2 fruit fly cellular contexts compared by ENCODE assay signal in genomic region chr3R:31550910-31551309, dm6.
TF ChIP-seq lines count a peak whose summit lies in the region.

No protein-coding gene starts in this region.

- no peak for TF ChIP-seq CTCF in whole organism, embryonic (GFP tag; optimal IDR thresholded peaks at IDR 0.05; lab: Kevin White, UChicago)

TF ChIP-seq in whole organism, embryonic, 481 proteins besides CTCF, POLR2A, EP300 and RAD21 (continues in another document):
- TF ChIP-seq CG3281 (GFP tag; optimal IDR thresholded peaks at IDR 0.05; lab: Kevin White, UChicago) (no peak), Poxn (GFP tag; IDR thresholded peaks at IDR 0.05; lab: Robert Waterston, UW) (no peak), CG7745 (tag; optimal IDR thresholded peaks at IDR 0.05; lab: Kevin White, UChicago) (peak; percentile 93), CG2889 (GFP tag; IDR thresholded peaks at IDR 0.05; lab: Robert Waterston, UW) (no peak), Aef1 (GFP tag; IDR thresholded peaks at IDR 0.05; lab: Robert Waterston, UW) (no peak), CG14710 (tag; optimal IDR thresholded peaks at IDR 0.05; lab: Kevin White, UChicago) (peak; percentile 87), CG18476 (GFP tag; optimal IDR thresholded peaks at IDR 0.05; lab: Kevin White, UChicago) (peak; percentile 6), CG16779 (GFP tag; IDR thresholded peaks at IDR 0.05; lab: Robert Waterston, UW) (no peak), row (GFP tag; IDR thresholded peaks at IDR 0.05; lab: Robert Waterston, UW) (no peak), CG12659 (GFP tag; optimal IDR thresholded peaks at IDR 0.05; lab: Kevin White, UChicago) (no peak), Elba2 (GFP tag; optimal IDR thresholded peaks at IDR 0.05; lab: Kevin White, UChicago) (no peak), CG2712 (tag; optimal IDR thresholded peaks at IDR 0.05; lab: Kevin White, UChicago) (peak; percentile 79), CG18599 (GFP tag; optimal IDR thresholded peaks at IDR 0.05; lab: Kevin White, UChicago) (peak; percentile 34), wor (GFP tag; IDR thresholded peaks at IDR 0.05; lab: Robert Waterston, UW) (no peak), gro (GFP tag; optimal IDR thresholded peaks at IDR 0.05; lab: Kevin White, UChicago) (no peak), Six4 (GFP tag; optimal IDR thresholded peaks at IDR 0.05; lab: Kevin White, UChicago) (peak; percentile 17), CG31224 (GFP tag; IDR thresholded peaks at IDR 0.05; lab: Robert Waterston, UW) (no peak), CG7357 (GFP tag; IDR thresholded peaks at IDR 0.05; lab: Robert Waterston, UW) (no peak), pan (optimal IDR thresholded peaks at IDR 0.05; lab: Kevin White, UChicago) (no peak), pan (GFP tag; optimal IDR thresholded peaks at IDR 0.05 in 1 of 2, IDR thresholded peaks at IDR 0.05 in 1 of 2) (peak in 1 of 2 experiments; percentile 33), gsb-n (tag; optimal IDR thresholded peaks at IDR 0.05; lab: Kevin White, UChicago) (peak; percentile 85), CG15601 (tag; optimal IDR thresholded peaks at IDR 0.05; lab: Kevin White, UChicago) (peak; percentile 71), bcd (GFP tag; optimal IDR thresholded peaks at IDR 0.05; lab: Kevin White, UChicago) (peak; percentile 17), trem (tag; optimal IDR thresholded peaks at IDR 0.05; lab: Kevin White, UChicago) (peak; percentile 69), Taf1 (GFP tag; IDR thresholded peaks at IDR 0.05; lab: Robert Waterston, UW) (no peak), CG14965 (GFP tag; optimal IDR thresholded peaks at IDR 0.05; lab: Kevin White, UChicago; ENCODE audit: borderline replicate concordance) (peak; percentile 51), Adf1 (GFP tag; IDR thresholded peaks at IDR 0.05; lab: Robert Waterston, UW) (no peak), Sin3A (optimal IDR thresholded peaks at IDR 0.05; lab: Kevin White, UChicago) (no peak), bowl (GFP tag; IDR thresholded peaks at IDR 0.05; lab: Robert Waterston, UW) (no peak), prd (optimal IDR thresholded peaks at IDR 0.05; lab: Kevin White, UChicago) (no peak), prd (GFP tag; IDR thresholded peaks at IDR 0.05; lab: Robert Waterston, UW) (peak; percentile 53; the same call in 2 of the 3 replicates), vnd (GFP tag; IDR thresholded peaks at IDR 0.05; lab: Robert Waterston, UW; ENCODE audit: partially characterized antibody) (no peak), CG6791 (GFP tag; IDR thresholded peaks at IDR 0.05; lab: Robert Waterston, UW; ENCODE audit: partially characterized antibody) (no peak), phol (tag; optimal IDR thresholded peaks at IDR 0.05; lab: Kevin White, UChicago) (peak; percentile 9), CG10543 (GFP tag; optimal IDR thresholded peaks at IDR 0.05; lab: Kevin White, UChicago) (no peak), sens-2 (GFP tag; IDR thresholded peaks at IDR 0.05; lab: Robert Waterston, UW) (peak; percentile 47; the same call in 1 of the 2 replicates), bsh (GFP tag; optimal IDR thresholded peaks at IDR 0.05; lab: Kevin White, UChicago) (peak in 1 of 2 experiments; percentile 68), zen (tag; optimal IDR thresholded peaks at IDR 0.05; lab: Kevin White, UChicago) (peak; percentile 91), CG15073 (GFP tag; optimal IDR thresholded peaks at IDR 0.05; lab: Kevin White, UChicago) (no peak), schlank (tag; optimal IDR thresholded peaks at IDR 0.05; lab: Kevin White, UChicago) (no peak), ewg (GFP tag; optimal IDR thresholded peaks at IDR 0.05; lab: Kevin White, UChicago) (peak; percentile 27), CG6765 (GFP tag; optimal IDR thresholded peaks at IDR 0.05; lab: Kevin White, UChicago) (no peak), dati (GFP tag; IDR thresholded peaks at IDR 0.05; lab: Robert Waterston, UW) (no peak), ab (GFP tag; optimal IDR thresholded peaks at IDR 0.05; lab: Kevin White, UChicago) (no peak), D19A (tag; optimal IDR thresholded peaks at IDR 0.05; lab: Kevin White, UChicago) (peak; percentile 51), jigr1 (GFP tag; IDR thresholded peaks at IDR 0.05; lab: Robert Waterston, UW) (no peak), gsb (GFP tag; IDR thresholded peaks at IDR 0.05; lab: Robert Waterston, UW) (no peak)

TF ChIP-seq in whole organism, prepupa, 60 proteins besides CTCF, POLR2A, EP300 and RAD21:
- TF ChIP-seq fkh (GFP tag; optimal IDR thresholded peaks at IDR 0.05; lab: Kevin White, UChicago): peak; percentile 93
- TF ChIP-seq CG11294 (GFP tag; IDR thresholded peaks at IDR 0.05; lab: Robert Waterston, UW): no peak
TF ChIP-seq in whole organism, prepupa: peak in this region for 1.

Comparison
In these comparisons a context has a peak if more than half of its experiments do, and no peak if none do; other contexts are left out.
1. Of the 7 proteins assayed by ChIP-seq in both whole organism, embryonic and whole organism, prepupa: peak only in whole organism, embryonic: Blimp-1 and Sox102F; only in whole organism, prepupa: none; in both: none; in neither: 5.